Worm (Caenorhabditis elegans) whole organism, L4/young adult: ENCODE measurements around the gene Y22D7AR.3.

Experiments used
- W03F9.2 ChIP-seq: fragments of 150-350 bp; optimal IDR thresholded peaks from 2 replicates; lab custom pipeline; 2014; ENCODE audit warnings: missing biosample characterization, missing genetic modification characterization
- dao-5 ChIP-seq: sonication (generic microtip); optimal IDR thresholded peaks from 2 replicates; lab custom pipeline; 2016; ENCODE audit warnings: missing genotype, missing genetic modification characterization, moderate library complexity, missing compliant biosample characterization
- him-1 ChIP-seq: sonication (generic microtip); optimal IDR thresholded peaks from 2 replicates; lab custom pipeline; 2016; ENCODE audit warnings: missing genotype, missing genetic modification reagents, missing genetic modification characterization, missing compliant biosample characterization

ce11 chrIII:1625660-1626275 is 39.9 kb downstream of the Y22D7AR.3 start:
- TF ChIP-seq W03F9.2 (tag; lab: Kevin White, UChicago) (no peak), dao-5 (tag; lab: Kevin White, UChicago) (no peak), him-1 (no peak)
